Worm (Caenorhabditis elegans): Measurements from ENCODE around the gene rcq-5.

- TF ChIP-seq flt-1 (GFP tag; IDR thresholded peaks at IDR 0.05) = no peak
- no peak for TF ChIP-seq med-1 (GFP tag; optimal IDR thresholded peaks at IDR 0.05; ENCODE audit: insufficient read depth)
Observed at ce11 chrIII:4010987-4011386, 46.8 kb downstream of the rcq-5 start.

Data from whole organism, midembryonic.